Worm (Caenorhabditis elegans): Measurements from ENCODE around the gene srd-48.

Gene srd-48

DNA sequence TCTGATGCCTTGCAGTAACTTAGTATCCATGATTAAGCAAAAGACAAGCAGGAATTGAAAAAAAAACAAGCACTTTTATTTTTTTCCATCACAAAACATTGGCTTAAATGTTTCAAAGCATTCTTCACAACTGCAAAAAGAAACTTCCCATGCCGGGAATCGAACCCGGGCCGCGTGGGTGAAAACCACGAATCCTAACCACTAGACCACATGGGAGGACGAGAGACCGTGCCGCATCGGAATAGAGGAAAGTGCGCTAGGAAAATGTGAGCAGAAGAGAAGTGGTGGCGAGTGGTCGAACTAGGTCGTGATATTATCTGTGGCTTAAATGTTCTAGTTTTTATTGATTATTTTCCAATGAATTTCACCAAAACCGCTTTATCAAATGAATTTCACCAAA is 31.6 kb downstream of the srd-48 start (continued):
- TF ChIP-seq F52B5.7 (tag; optimal IDR thresholded peaks at IDR 0.05) (no peak), madf-6 (GFP tag; IDR thresholded peaks at IDR 0.05) (peak; percentile 55), madf-3 (GFP tag; IDR thresholded peaks at IDR 0.05) (no peak), egl-44 (GFP tag; IDR thresholded peaks at IDR 0.05) (peak; percentile 80; the same call in 1 of the 2 replicates), snpc-1.1 (tag; optimal IDR thresholded peaks at IDR 0.05; ENCODE audit: insufficient read depth) (peak; percentile 5), lag-1 (GFP tag; IDR thresholded peaks at IDR 0.05) (no peak), bed-1 (GFP tag; IDR thresholded peaks at IDR 0.05) (no peak), nfyb-1 (GFP tag; IDR thresholded peaks at IDR 0.05) (peak; percentile 69), cebp-1 (GFP tag; IDR thresholded peaks at IDR 0.05) (0 out of 2 replicates have a peak, but pooled peaks have one; percentile 45), cebp-1 (tag; optimal IDR thresholded peaks at IDR 0.05) (no peak), lin-26 (GFP tag; IDR thresholded peaks at IDR 0.05) (peak; percentile 86), mxl-1 (tag; optimal IDR thresholded peaks at IDR 0.05) (no peak), nhr-80 (tag; optimal IDR thresholded peaks at IDR 0.05) (no peak), snpc-1.3 (tag; optimal IDR thresholded peaks at IDR 0.05; ENCODE audit: insufficient read depth) (peak; percentile 59), hlh-12 (tag; optimal IDR thresholded peaks at IDR 0.05) (no peak), dpff-1 (tag; optimal IDR thresholded peaks at IDR 0.05) (no peak), F23B12.7 (tag; optimal IDR thresholded peaks at IDR 0.05; ENCODE audit: insufficient read depth) (no peak), ceh-40 (GFP tag; IDR thresholded peaks at IDR 0.05) (no peak), C06A6.2 (GFP tag; conservative IDR thresholded peaks at IDR 0.05) (0 out of 2 replicates have a peak, but pooled peaks have one; percentile 30)

DNA sequence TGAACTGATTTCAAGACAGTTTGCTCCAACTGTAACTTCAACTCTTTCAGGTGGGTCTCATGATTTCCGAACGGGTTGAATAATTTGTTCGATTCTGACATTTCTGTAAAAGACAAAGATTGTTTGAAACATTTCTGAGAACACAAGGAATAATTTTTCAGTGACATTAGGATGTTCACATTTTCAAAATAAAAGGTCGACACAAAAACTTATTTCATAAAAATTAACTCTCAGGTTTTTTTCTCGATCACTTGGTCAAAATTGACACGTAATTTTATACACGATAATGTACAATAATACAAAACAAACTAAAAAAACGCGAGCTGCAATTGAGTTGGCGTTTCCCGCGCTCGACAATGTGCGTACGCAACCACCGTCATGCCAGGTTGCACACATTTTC is 35.4 kb downstream of the srd-48 start, which contains the start of gene rif-1.2:
rif-1.2 (minus strand) TSS at position 101 of the 400 bp plus-strand sequence.
- TF ChIP-seq rpc-1 (optimal IDR thresholded peaks at IDR 0.05) = no peak
- TF ChIP-seq rpc-1 (tag; optimal IDR thresholded peaks at IDR 0.05) = no peak
- TF ChIP-seq C17E4.6 (GFP tag; IDR thresholded peaks at IDR 0.05) = no peak
- TF ChIP-seq nhr-179 (tag; optimal IDR thresholded peaks at IDR 0.05) = no peak
- TF ChIP-seq let-526 (GFP tag; IDR thresholded peaks at IDR 0.05) = no peak
- no peak for TF ChIP-seq B0261.1 (tag; optimal IDR thresholded peaks at IDR 0.05)
- TF ChIP-seq cebp-2 (GFP tag; IDR thresholded peaks at IDR 0.05) = no peak
- no peak for TF ChIP-seq F57A8.1 (GFP tag; optimal IDR thresholded peaks at IDR 0.05)
- TF ChIP-seq hsf-1 (GFP tag; IDR thresholded peaks at IDR 0.05) = no peak

DNA sequence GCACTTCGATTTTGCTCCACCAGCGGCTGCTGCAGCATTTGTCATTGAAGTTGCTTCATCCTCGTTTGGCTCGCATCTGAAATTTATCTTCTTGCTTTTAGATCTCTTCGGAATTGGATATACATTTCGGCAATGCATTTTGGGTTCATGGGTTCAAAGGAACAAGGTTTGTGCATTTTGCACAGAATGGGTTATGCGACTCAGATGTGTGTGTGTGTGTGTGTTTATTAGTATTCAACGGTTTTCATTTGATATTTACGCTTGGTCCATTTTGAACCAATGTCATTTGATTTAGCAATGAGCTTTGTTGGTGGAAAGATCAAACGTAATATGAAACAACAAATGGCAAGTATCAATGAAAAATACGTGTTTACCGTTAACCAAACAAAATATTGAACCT is 39.9 kb downstream of the srd-48 start:
- TF ChIP-seq egl-18 (GFP tag; IDR thresholded peaks at IDR 0.05) (no peak), hsf-1 (GFP tag; IDR thresholded peaks at IDR 0.05) (no peak), nfya-2 (GFP tag; IDR thresholded peaks at IDR 0.05) (no peak), die-1 (tag; optimal IDR thresholded peaks at IDR 0.05) (no peak), ceh-27 (GFP tag; optimal IDR thresholded peaks at IDR 0.05) (no peak), attf-6 (GFP tag; IDR thresholded peaks at IDR 0.05) (no peak), somi-1 (GFP tag; optimal IDR thresholded peaks at IDR 0.05) (no peak), mcd-1 (GFP tag; IDR thresholded peaks at IDR 0.05) (no peak), him-1 (tag; optimal IDR thresholded peaks at IDR 0.05) (no peak), Y67H2A.10 (GFP tag; conservative IDR thresholded peaks at IDR 0.05) (no peak), unc-130 (GFP tag; optimal IDR thresholded peaks at IDR 0.05) (no peak), F57C9.4 (tag; optimal IDR thresholded peaks at IDR 0.05) (no peak), zim-3 (tag; optimal IDR thresholded peaks at IDR 0.05) (no peak), snpc-3.4 (tag; optimal IDR thresholded peaks at IDR 0.05) (no peak), cebp-2 (GFP tag; IDR thresholded peaks at IDR 0.05) (no peak)

All from whole organism, young adult.